Fruit fly (Drosophila melanogaster) whole organism, embryonic: ENCODE results near the gene Cpsf100.

Source experiments
- CG10979 ChIP-seq: fragments of 200-800 bp; sonication (Bioruptor generic); optimal IDR thresholded peaks from 2 replicates; lab custom pipeline; 2018; ENCODE audit warnings: missing biosample characterization, mild to moderate bottlenecking, missing genetic modification characterization, moderate library complexity
- CG12236 ChIP-seq: fragments of 200-800 bp; sonication (Bioruptor generic); optimal IDR thresholded peaks from 2 replicates; lab custom pipeline; 2016; ENCODE audit warnings: missing biosample characterization, missing genetic modification characterization
- CG13424 ChIP-seq: fragments of 200-800 bp; sonication (Bioruptor generic); optimal IDR thresholded peaks from 2 replicates; lab custom pipeline; 2019; ENCODE audit warnings: missing biosample characterization, mild to moderate bottlenecking, missing genetic modification characterization, moderate library complexity
- CG14050 ChIP-seq: fragments of 200-800 bp; sonication (Bioruptor generic); IDR thresholded peaks from 3 replicates; pipeline ENCODE4 v1.3.6; 2022; ENCODE audit warnings: missing biosample characterization, missing genetic modification characterization
- CG15696 ChIP-seq: fragments of 200-800 bp; sonication (Bioruptor generic); optimal IDR thresholded peaks from 2 replicates; lab custom pipeline; 2019; ENCODE audit warnings: missing biosample characterization, mild to moderate bottlenecking, missing genetic modification characterization, moderate library complexity
- CG18619 ChIP-seq: fragments of 200-800 bp; sonication (Bioruptor generic); optimal IDR thresholded peaks from 3 replicates; lab custom pipeline; 2017; ENCODE audit warnings: missing biosample characterization, mild to moderate bottlenecking, missing genetic modification characterization
- CG2712 ChIP-seq: fragments of 200-800 bp; optimal IDR thresholded peaks from 3 replicates; lab custom pipeline; 2019; ENCODE audit warnings: missing biosample characterization, mild to moderate bottlenecking, missing genetic modification characterization, moderate library complexity
- CG30020 ChIP-seq: fragments of 200-800 bp; optimal IDR thresholded peaks from 2 replicates; lab custom pipeline; 2019; ENCODE audit warnings: missing biosample characterization, mild to moderate bottlenecking, missing genetic modification characterization, moderate library complexity
- CG3838 ChIP-seq: fragments of 200-800 bp; sonication (Bioruptor generic); optimal IDR thresholded peaks from 3 replicates; lab custom pipeline; 2016; ENCODE audit warnings: missing biosample characterization, missing genetic modification characterization
- CG8089 ChIP-seq: fragments of 200-800 bp; sonication (Bioruptor generic); optimal IDR thresholded peaks from 3 replicates; lab custom pipeline; 2016; ENCODE audit warnings: missing biosample characterization, missing genetic modification characterization
- CG8359 ChIP-seq: fragments of 200-800 bp; sonication (Bioruptor generic); optimal IDR thresholded peaks from 2 replicates; lab custom pipeline; 2017; ENCODE audit warnings: missing biosample characterization, mild to moderate bottlenecking, missing genetic modification characterization, borderline replicate concordance
- CG9797 ChIP-seq: fragments of 200-800 bp; sonication (Bioruptor generic); optimal IDR thresholded peaks from 3 replicates; lab custom pipeline; 2018; ENCODE audit warnings: missing biosample characterization, mild to moderate bottlenecking, missing genetic modification characterization
- Chrac-16 ChIP-seq: fragments of 200-800 bp; sonication (Bioruptor generic); optimal IDR thresholded peaks from 3 replicates; lab custom pipeline; 2016; ENCODE audit warnings: missing biosample characterization, missing genetic modification characterization
- Dll ChIP-seq: fragments of 200-800 bp; sonication (Bioruptor generic); IDR thresholded peaks from 4 replicates; pipeline ENCODE4 v1.3.6; 2022; ENCODE audit warnings: missing biosample characterization, missing genetic modification characterization; ENCODE audit not compliant: partially characterized antibody
- Fer3 ChIP-seq: fragments of 200-800 bp; sonication (Bioruptor generic); optimal IDR thresholded peaks from 2 replicates; lab custom pipeline; 2018; ENCODE audit warnings: missing biosample characterization, mild to moderate bottlenecking, missing genetic modification characterization, moderate library complexity
- GATAe ChIP-seq: fragments of 200-800 bp; sonication (Bioruptor generic); conservative IDR thresholded peaks from 2 replicates; pipeline ENCODE4 v1.3.6; 2022; ENCODE audit warnings: missing biosample characterization, missing genetic modification characterization
- Hey ChIP-seq: fragments of 200-800 bp; sonication (Bioruptor generic); optimal IDR thresholded peaks from 3 replicates; lab custom pipeline; 2018; ENCODE audit warnings: missing biosample characterization, mild to moderate bottlenecking, missing genetic modification characterization
- HmgD ChIP-seq: fragments of 200-800 bp; sonication (Bioruptor generic); optimal IDR thresholded peaks from 3 replicates; lab custom pipeline; 2016; ENCODE audit warnings: missing biosample characterization, missing genetic modification characterization
- MESR4 ChIP-seq: fragments of 200-800 bp; sonication (Bioruptor generic); optimal IDR thresholded peaks from 2 replicates; lab custom pipeline; 2018; ENCODE audit warnings: missing biosample characterization, mild to moderate bottlenecking, missing genetic modification characterization, moderate library complexity
- Meics ChIP-seq: fragments of 200-800 bp; sonication (Bioruptor generic); optimal IDR thresholded peaks from 2 replicates; lab custom pipeline; 2017; ENCODE audit warnings: missing biosample characterization, mild to moderate bottlenecking, missing genetic modification characterization
- Mes4 ChIP-seq: fragments of 200-800 bp; sonication (Bioruptor generic); optimal IDR thresholded peaks from 2 replicates; lab custom pipeline; 2016; ENCODE audit warnings: missing biosample characterization, missing genetic modification characterization
- Nf-YB ChIP-seq: fragments of 200-800 bp; sonication (Bioruptor generic); optimal IDR thresholded peaks from 3 replicates; lab custom pipeline; 2019; ENCODE audit warnings: missing biosample characterization, mild to moderate bottlenecking, missing genetic modification characterization, moderate library complexity
- NfI ChIP-seq: fragments of 200-800 bp; sonication (Bioruptor generic); optimal IDR thresholded peaks from 3 replicates; lab custom pipeline; 2018; ENCODE audit warnings: missing biosample characterization, mild to moderate bottlenecking, missing genetic modification characterization, moderate library complexity
- Poxn ChIP-seq: fragments of 200-800 bp; sonication (Bioruptor generic); IDR thresholded peaks from 2 replicates; pipeline ENCODE4 v1.3.6; 2022; ENCODE audit warnings: missing biosample characterization, missing genetic modification characterization
- Rfx ChIP-seq: fragments of 200-800 bp; sonication (Bioruptor generic); IDR thresholded peaks from 2 replicates; pipeline ENCODE4 v1.3.6; 2022; ENCODE audit warnings: missing biosample characterization, missing genetic modification characterization
- Usf ChIP-seq: fragments of 200-800 bp; sonication (Bioruptor generic); optimal IDR thresholded peaks from 2 replicates; lab custom pipeline; 2017; ENCODE audit warnings: missing genotype, missing biosample characterization, missing genetic modification characterization
- Xbp1 ChIP-seq: fragments of 200-800 bp; sonication (Bioruptor generic); optimal IDR thresholded peaks from 3 replicates; lab custom pipeline; 2016; ENCODE audit warnings: missing biosample characterization, mild to moderate bottlenecking, missing genetic modification characterization
- Xrp1 ChIP-seq: fragments of 200-800 bp; sonication (Bioruptor generic); IDR thresholded peaks from 2 replicates; pipeline ENCODE4 v1.3.6; 2022; ENCODE audit warnings: missing biosample characterization, missing genetic modification characterization
- abd-A ChIP-seq: fragments of 200-800 bp; sonication (Bioruptor generic); optimal IDR thresholded peaks from 3 replicates; lab custom pipeline; 2019; ENCODE audit warnings: missing biosample characterization, mild to moderate bottlenecking, missing genetic modification characterization, moderate library complexity
- al ChIP-seq: fragments of 200-800 bp; sonication (Bioruptor generic); IDR thresholded peaks from 2 replicates; pipeline ENCODE4 v1.3.6; 2022; ENCODE audit warnings: missing biosample characterization, missing genetic modification characterization
- bab2 ChIP-seq: fragments of 200-800 bp; sonication (Bioruptor generic); optimal IDR thresholded peaks from 2 replicates; lab custom pipeline; 2016; ENCODE audit warnings: missing biosample characterization, missing genetic modification characterization
- cg ChIP-seq: fragments of 200-800 bp; sonication (Bioruptor generic); optimal IDR thresholded peaks from 3 replicates; lab custom pipeline; 2019; ENCODE audit warnings: missing biosample characterization, mild to moderate bottlenecking, missing genetic modification characterization, moderate library complexity
- chm ChIP-seq: fragments of 200-800 bp; sonication (Bioruptor generic); IDR thresholded peaks from 2 replicates; pipeline ENCODE4 v1.3.6; 2022; ENCODE audit warnings: missing biosample characterization, missing genetic modification characterization
- ci ChIP-seq: fragments of 200-800 bp; sonication (Bioruptor generic); IDR thresholded peaks from 3 replicates; pipeline ENCODE4 v1.3.6; 2022; ENCODE audit warnings: missing biosample characterization, missing genetic modification characterization
- dysf ChIP-seq: fragments of 200-800 bp; sonication (Bioruptor generic); IDR thresholded peaks from 3 replicates; pipeline ENCODE4 v1.3.6; 2022; ENCODE audit warnings: missing biosample characterization, missing genetic modification characterization
- fd64A ChIP-seq: fragments of 200-800 bp; sonication (Bioruptor generic); optimal IDR thresholded peaks from 3 replicates; lab custom pipeline; 2018; ENCODE audit warnings: missing biosample characterization, mild to moderate bottlenecking, missing genetic modification characterization
- fru ChIP-seq: fragments of >200 bp; optimal IDR thresholded peaks from 2 replicates; lab custom pipeline; 2017
- ftz-f1 ChIP-seq: fragments of 200-800 bp; sonication (Bioruptor generic); optimal IDR thresholded peaks from 2 replicates; lab custom pipeline; 2016; ENCODE audit warnings: missing biosample characterization, missing genetic modification characterization
- fu2 ChIP-seq: fragments of 200-800 bp; sonication (Bioruptor generic); optimal IDR thresholded peaks from 2 replicates; lab custom pipeline; 2016; ENCODE audit warnings: missing biosample characterization, missing genetic modification characterization
- gt ChIP-seq: fragments of 200-800 bp; sonication (Bioruptor generic); IDR thresholded peaks from 2 replicates; pipeline ENCODE4 v1.3.6; 2022; ENCODE audit warnings: missing biosample characterization, missing genetic modification characterization
- ind ChIP-seq: fragments of 200-800 bp; sonication (Bioruptor generic); optimal IDR thresholded peaks from 3 replicates; lab custom pipeline; 2016; ENCODE audit warnings: missing biosample characterization, missing genetic modification characterization
- nom ChIP-seq: fragments of 200-800 bp; sonication (Bioruptor generic); optimal IDR thresholded peaks from 2 replicates; lab custom pipeline; 2017; ENCODE audit warnings: missing biosample characterization, missing genetic modification characterization, mild to moderate bottlenecking, moderate library complexity, missing genetic modification reagents
- ranshi ChIP-seq: fragments of 200-800 bp; sonication (Bioruptor generic); IDR thresholded peaks from 2 replicates; pipeline ENCODE4 v1.3.6; 2022; ENCODE audit warnings: missing biosample characterization, missing genetic modification characterization
- tgo ChIP-seq: fragments of 200-800 bp; sonication (Bioruptor generic); IDR thresholded peaks from 3 replicates; pipeline ENCODE4 v1.3.6; 2022; ENCODE audit warnings: missing biosample characterization, missing genetic modification characterization
- tll ChIP-seq, 2 experiments: fragments of 200-800 bp in 1 of 2; fragments of >200 bp in 1 of 2; sonication (Bioruptor generic) in 1 of 2; optimal IDR thresholded peaks; 2 replicates each; lab custom pipeline; 2017 to 2019; ENCODE audit warnings: missing biosample characterization in 2 of 2, missing genetic modification characterization in 2 of 2, mild to moderate bottlenecking in 1 of 2, moderate library complexity in 1 of 2
- trh ChIP-seq: fragments of 200-800 bp; sonication (Bioruptor generic); optimal IDR thresholded peaks from 2 replicates; lab custom pipeline; 2016; ENCODE audit warnings: missing biosample characterization, missing genetic modification characterization
- vfl ChIP-seq: fragments of 200-800 bp; sonication (Bioruptor generic); optimal IDR thresholded peaks from 2 replicates; lab custom pipeline; 2016; ENCODE audit warnings: missing biosample characterization, missing genetic modification characterization

The Cpsf100 gene

DNA sequence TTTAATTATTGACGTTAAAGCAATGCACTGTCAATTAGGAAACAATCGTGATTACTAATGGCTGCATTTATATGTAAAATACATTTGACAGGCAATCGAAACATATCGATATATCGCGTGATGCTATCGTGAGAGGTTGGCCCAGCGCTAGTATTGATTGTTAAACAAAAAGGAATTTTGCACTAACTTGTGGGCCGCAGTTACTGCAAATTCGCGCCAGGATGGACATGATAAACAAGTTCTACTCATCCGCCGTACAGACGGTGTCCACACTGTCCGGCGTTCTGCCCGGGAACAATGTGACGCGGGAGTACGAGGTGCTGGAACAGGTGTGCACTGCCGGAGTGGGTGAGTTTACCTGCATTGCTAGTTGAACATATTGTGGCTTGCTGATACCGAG, 7.3 kb upstream of the Cpsf100 start, which contains the start of the genes eIF4E6 and CG1951 (continued):
- TF ChIP-seq cg (GFP tag; lab: Kevin White, UChicago) (no peak), gt (no peak), fru (lab: Kevin White, UChicago) (no peak), Poxn (no peak), Meics (GFP tag; lab: Kevin White, UChicago) (no peak), CG13424 (tag; lab: Kevin White, UChicago) (no peak), Usf (no peak), CG8359 (GFP tag; lab: Kevin White, UChicago) (no peak), Dll (GFP tag; lab: Robert Waterston, UW) (peak; percentile 95), Hey (tag; lab: Kevin White, UChicago) (no peak), CG3838 (GFP tag; lab: Kevin White, UChicago) (no peak), fu2 (no peak), vfl (GFP tag; lab: Kevin White, UChicago) (no peak), NfI (GFP tag; lab: Kevin White, UChicago) (no peak), GATAe (GFP tag; lab: Robert Waterston, UW) (no peak), CG15696 (no peak), dysf (GFP tag; lab: Robert Waterston, UW) (no peak), chm (GFP tag; lab: Robert Waterston, UW) (no peak), tgo (no peak), ind (GFP tag; lab: Kevin White, UChicago) (no peak), ranshi (no peak), CG18619 (GFP tag; lab: Kevin White, UChicago) (no peak), MESR4 (peak; percentile 90), Mes4 (GFP tag; lab: Kevin White, UChicago) (no peak), al (no peak), CG9797 (GFP tag; lab: Kevin White, UChicago) (no peak), abd-A (tag; lab: Kevin White, UChicago) (no peak), bab2 (GFP tag; lab: Kevin White, UChicago) (no peak), ci (GFP tag; lab: Robert Waterston, UW) (no peak), Xrp1 (GFP tag; lab: Robert Waterston, UW) (no peak), CG12236 (GFP tag; lab: Kevin White, UChicago) (no peak), CG2712 (tag; lab: Kevin White, UChicago) (no peak), Rfx (no peak; the same call in 1 of the 2 replicates), nom (GFP tag; lab: Kevin White, UChicago) (no peak), fd64A (GFP tag; lab: Kevin White, UChicago) (no peak), tll (GFP tag; optimal IDR thresholded peaks at IDR 0.05; lab: Kevin White, UChicago) (no peak), Nf-YB (GFP tag; lab: Kevin White, UChicago) (no peak), CG10979 (tag; lab: Kevin White, UChicago) (no peak), Chrac-16 (no peak), CG14050 (GFP tag; lab: Robert Waterston, UW) (no peak)
- TF ChIP-seq, all 482 proteins: peak for 73

DNA sequence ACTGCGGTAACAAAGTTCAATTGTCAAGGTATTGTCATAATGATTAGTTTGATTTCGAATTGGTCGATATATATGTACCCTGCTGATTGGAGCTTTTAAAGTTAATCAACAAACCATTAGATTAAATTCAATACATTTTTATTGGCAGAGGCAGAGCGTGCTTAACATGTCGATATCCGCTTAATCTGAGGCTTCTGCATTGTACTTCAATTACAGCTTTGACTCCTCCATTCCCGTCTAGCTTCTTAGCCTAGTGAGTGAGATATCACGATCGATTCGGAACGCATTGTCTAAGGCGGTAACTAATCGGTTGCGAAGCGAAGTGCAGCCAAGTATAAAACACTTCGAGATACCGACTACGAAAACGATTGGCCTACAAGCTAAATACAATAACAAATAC, 1.8 kb upstream of the Cpsf100 start, which contains the start of gene Ssl2:
Gene Ssl2 (minus strand): TSS at position 101 of the 400 bp plus-strand sequence.
- TF ChIP-seq CG8089 (GFP tag; lab: Kevin White, UChicago), result no peak
- no peak for TF ChIP-seq CG30020 (tag; lab: Kevin White, UChicago)
- TF ChIP-seq trh (GFP tag; lab: Kevin White, UChicago), result no peak
- TF ChIP-seq HmgD (GFP tag; lab: Kevin White, UChicago), result no peak
- no peak for TF ChIP-seq Fer3
- no peak for TF ChIP-seq Xbp1 (GFP tag; lab: Kevin White, UChicago)
- TF ChIP-seq ftz-f1 (GFP tag; lab: Kevin White, UChicago), result no peak
- TF ChIP-seq, all 482 proteins: peak for 0
